Worm (Caenorhabditis elegans): ENCODE results near the gene C26G2.2.

Gene C26G2.2

DNA sequence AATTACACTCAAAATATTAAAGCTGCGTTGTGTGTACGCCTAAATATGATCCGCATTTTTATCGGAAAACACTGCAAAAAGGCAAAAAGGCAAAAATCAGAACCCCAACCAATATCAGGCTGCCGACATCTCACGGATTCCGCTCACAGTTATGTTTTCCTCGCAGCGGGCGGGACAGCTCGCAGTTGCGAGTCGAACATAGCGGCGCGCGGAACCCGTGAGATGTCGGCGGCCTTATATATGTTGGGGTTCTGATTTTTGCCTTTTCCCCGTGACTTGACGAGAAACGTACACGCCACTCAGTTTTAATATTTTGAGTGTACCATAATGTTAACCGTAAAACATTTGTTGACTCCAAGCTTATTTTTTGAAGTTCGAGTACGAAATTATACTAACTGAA, 26.7 kb upstream of the C26G2.2 start:
- TF ChIP-seq lin-32 (GFP tag; optimal IDR thresholded peaks at IDR 0.05), result no peak
- TF ChIP-seq nhr-237 (tag; optimal IDR thresholded peaks at IDR 0.05), result no peak
- no peak for TF ChIP-seq ces-1 (GFP tag; optimal IDR thresholded peaks at IDR 0.05)

DNA sequence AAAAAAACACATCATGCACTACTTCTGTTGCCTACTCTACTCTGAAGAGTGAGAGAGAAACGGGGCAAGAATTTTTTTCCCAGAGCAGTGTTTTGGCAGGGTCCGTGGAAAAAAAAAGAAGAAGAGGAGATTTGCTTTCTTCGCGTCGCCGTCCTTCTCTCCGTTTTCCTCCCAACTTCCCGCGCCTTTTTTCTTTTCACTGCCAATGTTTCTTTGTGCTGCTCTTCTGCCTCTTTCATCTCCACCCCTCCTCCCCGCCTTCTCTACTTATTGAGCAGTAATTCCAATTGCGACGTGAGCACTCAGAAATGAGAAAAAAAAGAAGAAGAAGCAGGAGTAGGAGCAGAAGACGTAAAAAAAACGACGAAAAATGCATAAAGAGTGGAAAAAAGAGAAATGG, 24.2 kb upstream of the C26G2.2 start:
- TF ChIP-seq mab-5 (tag; optimal IDR thresholded peaks at IDR 0.05), result no peak
- TF ChIP-seq hlh-1 (tag; optimal IDR thresholded peaks at IDR 0.05), result no peak
- TF ChIP-seq unc-120 (tag; optimal IDR thresholded peaks at IDR 0.05; ENCODE audit: poor library complexity, severe bottlenecking), result peak; percentile 39
- peak; percentile 22 for TF ChIP-seq mls-2 (tag; optimal IDR thresholded peaks at IDR 0.05)
- TF ChIP-seq ces-1 (GFP tag; optimal IDR thresholded peaks at IDR 0.05), result peak; percentile 69

- no peak for TF ChIP-seq snpc-4 (tag; optimal IDR thresholded peaks at IDR 0.05)
- TF ChIP-seq pha-4 (tag; optimal IDR thresholded peaks at IDR 0.05), result no peak
- no peak for TF ChIP-seq ceh-43 (GFP tag; optimal IDR thresholded peaks at IDR 0.05)
- TF ChIP-seq mep-1 (tag; optimal IDR thresholded peaks at IDR 0.05), result no peak
- no peak for TF ChIP-seq unc-62 (GFP tag; optimal IDR thresholded peaks at IDR 0.05)
- no peak for TF ChIP-seq ceh-39 (tag; optimal IDR thresholded peaks at IDR 0.05)
- no peak for TF ChIP-seq M03D4.4 (tag; optimal IDR thresholded peaks at IDR 0.05)
- TF ChIP-seq ces-1 (GFP tag; optimal IDR thresholded peaks at IDR 0.05), result no peak
- no peak for TF ChIP-seq elt-3 (tag; optimal IDR thresholded peaks at IDR 0.05)
- TF ChIP-seq zip-8 (tag; optimal IDR thresholded peaks at IDR 0.05), result no peak
- TF ChIP-seq unc-39 (tag; optimal IDR thresholded peaks at IDR 0.05), result no peak
- TF ChIP-seq sptf-1 (tag; optimal IDR thresholded peaks at IDR 0.05), result no peak
- no peak for TF ChIP-seq nhr-76 (tag; optimal IDR thresholded peaks at IDR 0.05)
- no peak for TF ChIP-seq flh-1 (GFP tag; optimal IDR thresholded peaks at IDR 0.05)
- TF ChIP-seq sem-2 (GFP tag; optimal IDR thresholded peaks at IDR 0.05), result no peak
Measured at ce11 chrX:14645392-14645791, 18.7 kb upstream of the C26G2.2 start, which contains the start of gene F54E4.4. TSS of gene F54E4.4 (minus strand) at chrX:14645492.

- TF ChIP-seq nhr-28 (tag; optimal IDR thresholded peaks at IDR 0.05) (no peak), mep-1 (tag; optimal IDR thresholded peaks at IDR 0.05) (peak; percentile 16), bed-3 (GFP tag; optimal IDR thresholded peaks at IDR 0.05) (no peak), ceh-43 (GFP tag; optimal IDR thresholded peaks at IDR 0.05) (no peak), ces-1 (GFP tag; optimal IDR thresholded peaks at IDR 0.05) (peak; percentile 100), cnd-1 (tag; optimal IDR thresholded peaks at IDR 0.05) (peak; percentile 18)
Measured at ce11 chrX:14649224-14649623, 14.9 kb upstream of the C26G2.2 start.

DNA sequence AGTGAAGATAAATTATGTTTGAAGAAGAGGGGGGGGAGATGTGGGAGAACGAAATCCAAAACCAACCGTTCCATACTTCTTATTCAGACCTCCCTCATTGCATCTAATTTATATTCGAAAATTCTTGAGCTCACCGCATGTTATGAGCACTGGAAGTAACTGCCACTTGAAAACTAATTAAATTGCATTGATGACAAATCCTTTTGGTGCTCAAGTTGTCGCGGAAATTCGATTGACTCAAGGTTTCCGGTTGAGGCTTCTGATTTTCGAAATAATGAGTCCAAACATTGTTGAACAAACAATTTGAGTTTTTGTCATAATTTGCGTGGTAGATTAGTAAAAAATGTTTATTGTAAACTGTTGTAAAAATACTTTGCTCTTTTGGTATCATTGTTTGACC, 12.1 kb upstream of the C26G2.2 start:
- TF ChIP-seq ces-1 (GFP tag; optimal IDR thresholded peaks at IDR 0.05), result peak; percentile 92
- TF ChIP-seq ceh-83 (GFP tag; optimal IDR thresholded peaks at IDR 0.05), result no peak
- TF ChIP-seq nhr-28 (tag; optimal IDR thresholded peaks at IDR 0.05), result no peak
- no peak for TF ChIP-seq lin-32 (GFP tag; optimal IDR thresholded peaks at IDR 0.05)
- TF ChIP-seq sptf-1 (tag; optimal IDR thresholded peaks at IDR 0.05), result no peak
- no peak for TF ChIP-seq nhr-12 (tag; optimal IDR thresholded peaks at IDR 0.05)
- no peak for TF ChIP-seq ztf-11 (tag; optimal IDR thresholded peaks at IDR 0.05)

DNA sequence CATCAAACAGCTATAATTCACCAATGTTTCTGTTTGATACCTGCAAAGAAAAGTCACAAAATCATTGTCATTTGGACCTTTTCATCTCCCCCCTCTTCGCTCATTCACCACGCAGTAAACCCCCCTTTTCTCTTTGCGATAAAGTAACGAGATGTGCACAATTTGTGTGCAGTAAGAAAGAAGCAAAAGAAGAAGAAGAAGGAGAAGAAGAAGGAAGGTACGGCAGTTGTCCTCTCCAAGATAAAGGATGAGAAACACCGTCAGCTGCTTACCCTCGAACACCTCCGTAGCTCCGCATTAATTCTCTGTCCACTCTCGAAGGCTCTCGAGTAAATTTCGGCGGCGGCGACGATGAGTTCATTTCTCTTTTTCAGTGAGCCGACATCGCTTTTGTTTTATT, 10.6 kb upstream of the C26G2.2 start:
- TF ChIP-seq unc-62 (GFP tag; optimal IDR thresholded peaks at IDR 0.05) (peak; percentile 78), hlh-1 (tag; optimal IDR thresholded peaks at IDR 0.05) (peak; percentile 99), mab-5 (tag; optimal IDR thresholded peaks at IDR 0.05) (peak; percentile 25), mls-2 (tag; optimal IDR thresholded peaks at IDR 0.05) (no peak), ces-1 (GFP tag; optimal IDR thresholded peaks at IDR 0.05) (peak; percentile 27), unc-39 (tag; optimal IDR thresholded peaks at IDR 0.05) (no peak), tbx-8 (GFP tag; optimal IDR thresholded peaks at IDR 0.05) (no peak), unc-120 (tag; optimal IDR thresholded peaks at IDR 0.05; ENCODE audit: poor library complexity, severe bottlenecking) (peak; percentile 78)

DNA sequence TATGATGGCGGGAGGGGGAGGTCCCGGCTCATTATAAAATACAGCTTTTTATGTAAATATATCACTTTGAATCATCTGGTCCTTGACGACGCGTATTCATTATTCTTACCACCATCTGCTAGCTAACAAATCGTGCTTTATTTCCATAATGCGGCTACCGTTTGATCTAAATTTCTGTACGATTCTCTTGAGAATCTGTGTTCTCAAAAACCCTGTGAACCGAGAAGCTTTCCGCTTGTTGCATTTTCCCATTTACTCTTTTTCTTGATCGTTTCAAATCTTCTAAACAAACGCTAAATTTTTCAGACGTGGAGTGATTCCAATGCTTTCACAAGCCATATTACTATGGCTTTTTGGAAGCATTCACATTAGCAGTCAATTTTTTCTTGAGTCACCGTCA, 9.5 kb upstream of the C26G2.2 start, which contains the start of gene syg-2:
Gene syg-2, plus strand, starts transcription at position 301 of the 400 bp plus-strand sequence.
- no peak for TF ChIP-seq nhr-2 (tag; optimal IDR thresholded peaks at IDR 0.05)
- TF ChIP-seq tbx-8 (GFP tag; optimal IDR thresholded peaks at IDR 0.05), result no peak
- no peak for TF ChIP-seq nhr-28 (tag; optimal IDR thresholded peaks at IDR 0.05)
- TF ChIP-seq cnd-1 (tag; optimal IDR thresholded peaks at IDR 0.05), result no peak
- no peak for TF ChIP-seq ces-1 (GFP tag; optimal IDR thresholded peaks at IDR 0.05)
- TF ChIP-seq hlh-1 (tag; optimal IDR thresholded peaks at IDR 0.05), result no peak
- TF ChIP-seq ztf-11 (tag; optimal IDR thresholded peaks at IDR 0.05), result no peak
- no peak for TF ChIP-seq ceh-83 (GFP tag; optimal IDR thresholded peaks at IDR 0.05)

Data from whole organism, mixed stage, embryonic.